Worm (Caenorhabditis elegans) whole organism, L4 larva: ENCODE data around the gene K03B4.4.

ENCODE experiments used
- F10B5.3 ChIP-seq: sonication (generic microtip); optimal IDR thresholded peaks from 2 replicates; lab custom pipeline; 2016; ENCODE audit warnings: mild to moderate bottlenecking, missing genetic modification characterization, missing compliant biosample characterization
- F37D6.2 ChIP-seq: sonication (generic microtip); optimal IDR thresholded peaks from 2 replicates; lab custom pipeline; 2016; ENCODE audit warnings: mild to moderate bottlenecking, missing genetic modification characterization, missing compliant biosample characterization
- F44E2.7 ChIP-seq: fragments of 200-800 bp; sonication (Bioruptor generic); IDR thresholded peaks from 2 replicates; pipeline ENCODE4 v2.1.2; 2022; ENCODE audit warnings: missing genetic modification characterization, missing compliant biosample characterization
- T20F7.1 ChIP-seq: fragments of 200-800 bp; sonication (Bioruptor generic); optimal IDR thresholded peaks from 2 replicates; lab custom pipeline; 2018; ENCODE audit warnings: mild to moderate bottlenecking, missing genetic modification characterization, missing compliant biosample characterization
- Y105C5A.15 ChIP-seq: fragments of 200-800 bp; sonication (Bioruptor generic); IDR thresholded peaks from 2 replicates; pipeline ENCODE4 v1.3.6; 2022; ENCODE audit warnings: missing genetic modification characterization, missing compliant biosample characterization
- Y5F2A.4 ChIP-seq: fragments of 200-800 bp; sonication (Bioruptor generic); optimal IDR thresholded peaks from 2 replicates; lab custom pipeline; 2018; ENCODE audit warnings: mild to moderate bottlenecking, missing genetic modification characterization, missing compliant biosample characterization
- aha-1 ChIP-seq: fragments of 150-350 bp; peaks from one replicate; lab custom pipeline; 2014; ENCODE audit warnings: missing biosample characterization, missing genetic modification characterization
- ama-1 ChIP-seq: fragments of 150-350 bp; optimal IDR thresholded peaks from 2 replicates; lab custom pipeline; 2014; ENCODE audit warnings: inconsistent platforms, mixed read lengths
- attf-4 ChIP-seq: sonication (generic microtip); optimal IDR thresholded peaks from 3 replicates; lab custom pipeline; 2017; ENCODE audit warnings: missing biosample characterization, missing genetic modification characterization
- ceh-28 ChIP-seq: fragments of 150-350 bp; optimal IDR thresholded peaks from 2 replicates; lab custom pipeline; 2014; ENCODE audit warnings: missing biosample characterization, missing genetic modification reagents, missing genetic modification characterization
- ceh-44 ChIP-seq: fragments of 200-800 bp; sonication (Bioruptor generic); IDR thresholded peaks from 2 replicates; pipeline ENCODE4 v1.3.6; 2022; ENCODE audit warnings: missing genetic modification reagents, missing genetic modification characterization, missing compliant biosample characterization
- ceh-82 ChIP-seq: sonication (generic microtip); optimal IDR thresholded peaks from 2 replicates; lab custom pipeline; 2017; ENCODE audit warnings: missing biosample characterization, missing genetic modification characterization
- ces-1 ChIP-seq: fragments of 150-350 bp; sonication (generic microtip); optimal IDR thresholded peaks from 4 replicates; lab custom pipeline; 2014; ENCODE audit warnings: missing biosample characterization, missing genetic modification reagents, missing genetic modification characterization
- ctbp-1 ChIP-seq: fragments of 200-800 bp; sonication (Bioruptor generic); IDR thresholded peaks from 2 replicates; pipeline ENCODE4 v1.3.6; 2022; ENCODE audit warnings: missing genetic modification reagents, missing genetic modification characterization, missing compliant biosample characterization
- daf-16 ChIP-seq, 3 experiments: sonication (generic microtip); optimal IDR thresholded peaks; 2 replicates each; lab custom pipeline; 2016 to 2017; ENCODE audit warnings: missing genetic modification characterization in 3 of 3, missing genetic modification reagents in 3 of 3, mild to moderate bottlenecking in 2 of 3, missing compliant biosample characterization in 2 of 3, missing biosample characterization in 1 of 3, moderate library complexity in 1 of 3
- daf-19 ChIP-seq: fragments of 200-800 bp; sonication (Bioruptor generic); conservative IDR thresholded peaks from 2 replicates; pipeline ENCODE4 v1.3.6; 2022; ENCODE audit warnings: missing genetic modification characterization, missing compliant biosample characterization
- dmd-6 ChIP-seq: fragments of 200-800 bp; sonication (Bioruptor generic); IDR thresholded peaks from 2 replicates; pipeline ENCODE4 v1.3.6; 2022; ENCODE audit warnings: missing genetic modification reagents, missing genetic modification characterization, missing compliant biosample characterization
- dmd-8 ChIP-seq: fragments of 200-800 bp; sonication (Bioruptor generic); IDR thresholded peaks from 2 replicates; pipeline ENCODE4 v1.3.6; 2022; ENCODE audit warnings: missing genetic modification characterization, missing compliant biosample characterization
- dpl-1 ChIP-seq: fragments of 150-350 bp; optimal IDR thresholded peaks from 2 replicates; lab custom pipeline; 2014; ENCODE audit warnings: missing biosample characterization, missing genetic modification reagents, missing genetic modification characterization
- dve-1 ChIP-seq: sonication (generic microtip); optimal IDR thresholded peaks from 2 replicates; lab custom pipeline; 2017; ENCODE audit warnings: antibody characterized with exemption, mild to moderate bottlenecking, missing genetic modification characterization, missing compliant biosample characterization; ENCODE audit not compliant: insufficient read depth
- egl-27 ChIP-seq: sonication (generic microtip); optimal IDR thresholded peaks from 3 replicates; lab custom pipeline; 2017; ENCODE audit warnings: missing biosample characterization, missing genetic modification reagents, missing genetic modification characterization
- fos-1 ChIP-seq: fragments of 150-350 bp; optimal IDR thresholded peaks from 2 replicates; lab custom pipeline; 2014; ENCODE audit warnings: missing biosample characterization, missing genetic modification characterization
- hlh-30 ChIP-seq: sonication (generic microtip); optimal IDR thresholded peaks from 2 replicates; lab custom pipeline; 2017; ENCODE audit warnings: antibody characterized with exemption, mild to moderate bottlenecking, missing genetic modification characterization, missing compliant biosample characterization; ENCODE audit not compliant: insufficient read depth
- jun-1 ChIP-seq: fragments of 150-350 bp; optimal IDR thresholded peaks from 2 replicates; lab custom pipeline; 2014; ENCODE audit warnings: missing biosample characterization, missing genetic modification reagents, missing genetic modification characterization
- lim-7 ChIP-seq: fragments of 200-800 bp; sonication (Bioruptor generic); IDR thresholded peaks from 2 replicates; pipeline ENCODE4 v1.3.6; 2022; ENCODE audit warnings: missing genetic modification characterization, missing compliant biosample characterization
- madf-9 ChIP-seq: fragments of 200-800 bp; sonication (Bioruptor generic); conservative IDR thresholded peaks from 2 replicates; pipeline ENCODE4 v1.3.6; 2022; ENCODE audit warnings: missing genetic modification reagents, missing genetic modification characterization, missing compliant biosample characterization
- mdl-1 ChIP-seq, 2 experiments: fragments of 150-350 bp in 1 of 2; sonication (generic microtip) in 1 of 2; optimal IDR thresholded peaks; 2 replicates each; lab custom pipeline; 2014 to 2017; ENCODE audit warnings: missing biosample characterization in 2 of 2, missing genetic modification characterization in 2 of 2
- mep-1 ChIP-seq: fragments of 150-350 bp; sonication (generic microtip); optimal IDR thresholded peaks from 3 replicates; lab custom pipeline; 2014; ENCODE audit warnings: missing biosample characterization, missing genetic modification characterization
- nhr-77 ChIP-seq: fragments of 150-350 bp; optimal IDR thresholded peaks from 2 replicates; lab custom pipeline; 2014; ENCODE audit warnings: missing biosample characterization, missing genetic modification characterization
- rbr-2 ChIP-seq: sonication (generic microtip); optimal IDR thresholded peaks from 2 replicates; lab custom pipeline; 2016; ENCODE audit warnings: missing genotype, missing genetic modification characterization, missing compliant biosample characterization
- set-16 ChIP-seq: fragments of 200-800 bp; sonication (Bioruptor generic); IDR thresholded peaks from 2 replicates; pipeline ENCODE4 v1.3.6; 2022; ENCODE audit warnings: missing genetic modification reagents, missing genetic modification characterization, missing compliant biosample characterization
- snpc-1.2 ChIP-seq: fragments of 200-800 bp; sonication (Bioruptor generic); IDR thresholded peaks from 2 replicates; pipeline ENCODE4 v1.3.6; 2022; ENCODE audit warnings: missing genetic modification reagents, missing genetic modification characterization, missing compliant biosample characterization
- snpc-4 ChIP-seq: fragments of 150-350 bp; optimal IDR thresholded peaks from 2 replicates; lab custom pipeline; 2014; ENCODE audit warnings: missing biosample characterization, missing genetic modification characterization
- tra-1 ChIP-seq: fragments of 200-800 bp; sonication (Bioruptor generic); IDR thresholded peaks from 2 replicates; pipeline ENCODE4 v1.3.6; 2022; ENCODE audit warnings: missing genetic modification reagents, missing genetic modification characterization, missing compliant biosample characterization
- unc-39 ChIP-seq: sonication (generic microtip); optimal IDR thresholded peaks from 2 replicates; lab custom pipeline; 2017; ENCODE audit warnings: missing biosample characterization, missing genetic modification characterization
- unc-62 ChIP-seq, 3 experiments: fragments of 150-350 bp in 1 of 3; sonication (generic microtip); optimal IDR thresholded peaks in 2 of 3; peaks in 1 of 3; 1 replicate in 1 of 3; 2 replicates in 2 of 3; lab custom pipeline; 2014 to 2017; ENCODE audit warnings: missing biosample characterization in 3 of 3, missing genetic modification characterization in 3 of 3, missing genetic modification reagents in 3 of 3, missing genotype in 1 of 3
- vab-7 ChIP-seq: fragments of 200-800 bp; sonication (Bioruptor generic); IDR thresholded peaks from 2 replicates; pipeline ENCODE4 v1.3.6; 2022; ENCODE audit warnings: missing genetic modification reagents, missing genetic modification characterization, missing compliant biosample characterization
- zfp-2 ChIP-seq: sonication (generic microtip); optimal IDR thresholded peaks from 2 replicates; lab custom pipeline; 2016; ENCODE audit warnings: mild to moderate bottlenecking, missing genetic modification characterization, missing compliant biosample characterization
- zip-2 ChIP-seq: fragments of 150-350 bp; optimal IDR thresholded peaks from 2 replicates; lab custom pipeline; 2014; ENCODE audit warnings: missing biosample characterization, missing genetic modification characterization

The K03B4.4 gene

ce11 chrV:4731154-4731961 is 49.6 kb downstream of the K03B4.4 start, which contains the start of gene F39G3.3 (continued):
- TF ChIP-seq attf-4 (tag; lab: Kevin White, UChicago): no peak
- TF ChIP-seq aha-1 (tag; lab: Kevin White, UChicago): peak; percentile 82
- TF ChIP-seq Y5F2A.4: no peak
- TF ChIP-seq T20F7.1 (GFP tag; lab: Kevin White, UChicago): no peak
- TF ChIP-seq zip-2 (tag; lab: Kevin White, UChicago): no peak
- no peak for TF ChIP-seq egl-27
- TF ChIP-seq jun-1 (tag; lab: Kevin White, UChicago): no peak
- TF ChIP-seq hlh-30 (tag; lab: Kevin White, UChicago): peak; percentile 45
- TF ChIP-seq dpl-1: peak; percentile 30
- peak; percentile 45 for TF ChIP-seq dve-1 (tag; lab: Kevin White, UChicago)
- no peak for TF ChIP-seq ceh-44 (GFP tag; lab: Robert Waterston, UW)
- no peak for TF ChIP-seq mdl-1 (tag; optimal IDR thresholded peaks at IDR 0.05; lab: Kevin White, UChicago)
- TF ChIP-seq vab-7: peak; percentile 48; the same call in 1 of the 2 replicates
- no peak for TF ChIP-seq F44E2.7 (GFP tag; lab: Robert Waterston, UW)
- TF ChIP-seq zfp-2 (tag; lab: Kevin White, UChicago): no peak
- TF ChIP-seq dmd-6 (GFP tag; lab: Robert Waterston, UW): no peak
- no peak for TF ChIP-seq unc-39
- no peak for TF ChIP-seq daf-19 (GFP tag; lab: Robert Waterston, UW)
- TF ChIP-seq ctbp-1: no peak
- TF ChIP-seq rbr-2 (tag; lab: Kevin White, UChicago): peak; percentile 50
- TF ChIP-seq ces-1 (GFP tag; lab: Kevin White, UChicago): peak; percentile 41
- no peak for TF ChIP-seq tra-1
- no peak for TF ChIP-seq ceh-28 (tag; lab: Kevin White, UChicago)
- no peak for TF ChIP-seq F37D6.2 (tag; lab: Kevin White, UChicago)
- peak; percentile 81 for TF ChIP-seq mep-1 (tag; lab: Kevin White, UChicago)
- TF ChIP-seq unc-62 (GFP tag; optimal IDR thresholded peaks at IDR 0.05 in 1 of 2; lab: Kevin White, UChicago): no peak
- no peak for TF ChIP-seq unc-62 (tag; optimal IDR thresholded peaks at IDR 0.05; lab: Kevin White, UChicago)
- no peak for TF ChIP-seq nhr-77 (tag; lab: Kevin White, UChicago)
- TF ChIP-seq fos-1 (tag; lab: Kevin White, UChicago): no peak
- TF ChIP-seq snpc-4 (tag; lab: Kevin White, UChicago): no peak

ce11 chrV:4733952-4734351 is 52.2 kb downstream of the K03B4.4 start:
- TF ChIP-seq ces-1 (GFP tag; lab: Kevin White, UChicago) (no peak), mep-1 (tag; lab: Kevin White, UChicago) (no peak), T20F7.1 (GFP tag; lab: Kevin White, UChicago) (no peak), dmd-8 (GFP tag; lab: Robert Waterston, UW) (no peak), aha-1 (tag; lab: Kevin White, UChicago) (peak; percentile 64), attf-4 (tag; lab: Kevin White, UChicago) (no peak), F10B5.3 (tag; lab: Kevin White, UChicago) (no peak), dpl-1 (no peak), lim-7 (GFP tag; lab: Robert Waterston, UW) (no peak), unc-62 (GFP tag; optimal IDR thresholded peaks at IDR 0.05 in 1 of 2; lab: Kevin White, UChicago) (no peak), unc-62 (tag; optimal IDR thresholded peaks at IDR 0.05; lab: Kevin White, UChicago) (no peak), ama-1 (no peak), madf-9 (GFP tag; lab: Robert Waterston, UW) (no peak), snpc-1.2 (GFP tag; lab: Robert Waterston, UW) (0 out of 2 replicates have a peak, but pooled peaks have one; percentile 35), Y105C5A.15 (GFP tag; lab: Robert Waterston, UW) (no peak), ceh-82 (tag; lab: Kevin White, UChicago) (no peak), daf-16 (GFP tag; optimal IDR thresholded peaks at IDR 0.05; lab: Kevin White, UChicago) (no peak), daf-16 (tag; optimal IDR thresholded peaks at IDR 0.05; lab: Kevin White, UChicago) (no peak), zfp-2 (tag; lab: Kevin White, UChicago) (no peak), set-16 (GFP tag; lab: Robert Waterston, UW) (peak; percentile 19; the same call in 1 of the 2 replicates)
- TF ChIP-seq, all 104 proteins: peak for 3
